Fruit fly (Drosophila melanogaster): ENCODE measurements around the gene CG42521.
A peak's percentile ranks its signal among the peaks of the same experiment; 100 is the strongest.

Gene CG42521

dm6 chr3L:10660744-10661589 is 37.6 kb upstream of the CG42521 start, which contains the start of the genes CG32066 and CG8003 (continued):
- no peak for TF ChIP-seq seq (GFP tag; IDR thresholded peaks at IDR 0.05)
- peak; percentile 50; the same call in 2 of the 3 replicates for TF ChIP-seq Dbx (GFP tag; IDR thresholded peaks at IDR 0.05)
- peak; percentile 57 for TF ChIP-seq gro (GFP tag; optimal IDR thresholded peaks at IDR 0.05)
- no peak for TF ChIP-seq dati (GFP tag; IDR thresholded peaks at IDR 0.05)
- TF ChIP-seq gcm2 (GFP tag; optimal IDR thresholded peaks at IDR 0.05): no peak
- no peak for TF ChIP-seq D19A (tag; optimal IDR thresholded peaks at IDR 0.05)
- TF ChIP-seq CG4854 (GFP tag; optimal IDR thresholded peaks at IDR 0.05): no peak
- no peak for TF ChIP-seq HmgD (GFP tag; optimal IDR thresholded peaks at IDR 0.05)
- TF ChIP-seq Atf-2 (GFP tag; optimal IDR thresholded peaks at IDR 0.05): no peak
- TF ChIP-seq ap (GFP tag; IDR thresholded peaks at IDR 0.05): no peak
- no peak for TF ChIP-seq fu2 (GFP tag; optimal IDR thresholded peaks at IDR 0.05)
- no peak for TF ChIP-seq CG10462 (GFP tag; optimal IDR thresholded peaks at IDR 0.05)
- peak; percentile 51; the same call in 1 of the 2 replicates for TF ChIP-seq CG32532 (GFP tag; IDR thresholded peaks at IDR 0.05)
- TF ChIP-seq CHES-1-like (GFP tag; optimal IDR thresholded peaks at IDR 0.05): no peak
- TF ChIP-seq CG13624 (GFP tag; optimal IDR thresholded peaks at IDR 0.05): no peak
- TF ChIP-seq CG1529 (GFP tag; optimal IDR thresholded peaks at IDR 0.05): peak; percentile 28
- no peak for TF ChIP-seq CG4424 (GFP tag; optimal IDR thresholded peaks at IDR 0.05)
- no peak for TF ChIP-seq CG4328 (GFP tag; optimal IDR thresholded peaks at IDR 0.05)
- TF ChIP-seq CG18599 (GFP tag; optimal IDR thresholded peaks at IDR 0.05): peak; percentile 30
- TF ChIP-seq HmgZ (tag; optimal IDR thresholded peaks at IDR 0.05): peak; percentile 24
- no peak for TF ChIP-seq CG8944 (GFP tag; optimal IDR thresholded peaks at IDR 0.05)
- TF ChIP-seq CG43689 (GFP tag; IDR thresholded peaks at IDR 0.05): no peak
- TF ChIP-seq jing (GFP tag; optimal IDR thresholded peaks at IDR 0.05): no peak
- peak; percentile 20 for TF ChIP-seq Fer3 (tag; optimal IDR thresholded peaks at IDR 0.05)
- TF ChIP-seq C15 (GFP tag; IDR thresholded peaks at IDR 0.05): 0 out of 3 replicates have a peak, but pooled peaks have one; percentile 8
- TF ChIP-seq Dek (tag; optimal IDR thresholded peaks at IDR 0.05): peak; percentile 22
- TF ChIP-seq Dref (GFP tag; IDR thresholded peaks at IDR 0.05): no peak
- no peak for TF ChIP-seq rib (GFP tag; IDR thresholded peaks at IDR 0.05)
- no peak for TF ChIP-seq org-1 (GFP tag; optimal IDR thresholded peaks at IDR 0.05)
- peak; percentile 56 for TF ChIP-seq oc (tag; optimal IDR thresholded peaks at IDR 0.05)
- TF ChIP-seq E2f1 (GFP tag; IDR thresholded peaks at IDR 0.05): no peak
- 0 out of 2 replicates have a peak, but pooled peaks have one; percentile 16 for TF ChIP-seq cas (GFP tag; IDR thresholded peaks at IDR 0.05)
- TF ChIP-seq pzg (GFP tag; optimal IDR thresholded peaks at IDR 0.05): peak; percentile 61
- TF ChIP-seq sob (GFP tag; IDR thresholded peaks at IDR 0.05): peak; percentile 57; the same call in 1 of the 2 replicates
- no peak for TF ChIP-seq Lim3 (GFP tag; IDR thresholded peaks at IDR 0.05)
- no peak for TF ChIP-seq corto (GFP tag; optimal IDR thresholded peaks at IDR 0.05)
- TF ChIP-seq lab (GFP tag; optimal IDR thresholded peaks at IDR 0.05): peak; percentile 63
- TF ChIP-seq Eip74EF (GFP tag; optimal IDR thresholded peaks at IDR 0.05): peak in 1 of 2 experiments; percentile 24
- peak in 1 of 2 experiments; percentile 53 for TF ChIP-seq Hr51 (GFP tag; optimal IDR thresholded peaks at IDR 0.05)
- TF ChIP-seq CG8924 (tag; optimal IDR thresholded peaks at IDR 0.05): peak; percentile 56
- no peak for TF ChIP-seq Fer2 (tag; optimal IDR thresholded peaks at IDR 0.05)
- no peak for TF ChIP-seq al (GFP tag; IDR thresholded peaks at IDR 0.05)
- no peak for TF ChIP-seq ssp (GFP tag; IDR thresholded peaks at IDR 0.05)
- peak; percentile 39; the same call in 1 of the 3 replicates for TF ChIP-seq ase (GFP tag; IDR thresholded peaks at IDR 0.05)
- TF ChIP-seq Mad (GFP tag; optimal IDR thresholded peaks at IDR 0.05): peak; percentile 20
- TF ChIP-seq ham (GFP tag; IDR thresholded peaks at IDR 0.05): no peak
- no peak for TF ChIP-seq Hr39 (optimal IDR thresholded peaks at IDR 0.05)
- TF ChIP-seq kay (GFP tag; optimal IDR thresholded peaks at IDR 0.05): no peak
- no peak for TF ChIP-seq B-H2 (GFP tag; optimal IDR thresholded peaks at IDR 0.05)
- TF ChIP-seq onecut (GFP tag; IDR thresholded peaks at IDR 0.05): 0 out of 2 replicates have a peak, but pooled peaks have one; percentile 9
